Fruit fly (Drosophila melanogaster) whole organism, embryonic: ENCODE data around the gene CG43367.
A peak's percentile ranks its signal among the peaks of the same experiment; 100 is the strongest.

Experiments
- Abd-B ChIP-seq: fragments of 200-800 bp; sonication (Bioruptor generic); optimal IDR thresholded peaks from 2 replicates; lab custom pipeline; 2018; ENCODE audit warnings: missing biosample characterization, mild to moderate bottlenecking, missing genetic modification characterization, moderate library complexity
- CG11456 ChIP-seq: fragments of 200-800 bp; sonication (Bioruptor generic); IDR thresholded peaks from 3 replicates; pipeline ENCODE4 v1.3.6; 2022; ENCODE audit warnings: missing biosample characterization, missing genetic modification characterization
- CG14050 ChIP-seq: fragments of 200-800 bp; sonication (Bioruptor generic); IDR thresholded peaks from 3 replicates; pipeline ENCODE4 v1.3.6; 2022; ENCODE audit warnings: missing biosample characterization, missing genetic modification characterization
- CG14965 ChIP-seq: fragments of 200-800 bp; sonication (Bioruptor generic); optimal IDR thresholded peaks from 2 replicates; lab custom pipeline; 2016; ENCODE audit warnings: missing biosample characterization, missing genetic modification characterization, borderline replicate concordance
- CG15514 ChIP-seq: fragments of 200-800 bp; sonication (Bioruptor generic); optimal IDR thresholded peaks from 3 replicates; lab custom pipeline; 2017; ENCODE audit warnings: missing biosample characterization, missing genetic modification characterization, mild to moderate bottlenecking, moderate library complexity, missing genetic modification reagents
- CG17359 ChIP-seq: fragments of 200-800 bp; sonication (Bioruptor generic); optimal IDR thresholded peaks from 3 replicates; lab custom pipeline; 2018; ENCODE audit warnings: missing biosample characterization, mild to moderate bottlenecking, missing genetic modification characterization, moderate library complexity
- CG31224 ChIP-seq: fragments of 200-800 bp; sonication (Bioruptor generic); IDR thresholded peaks from 2 replicates; pipeline ENCODE4 v1.3.6; 2022; ENCODE audit warnings: missing biosample characterization, missing genetic modification characterization
- CG3838 ChIP-seq: fragments of 200-800 bp; sonication (Bioruptor generic); optimal IDR thresholded peaks from 3 replicates; lab custom pipeline; 2016; ENCODE audit warnings: missing biosample characterization, missing genetic modification characterization
- CG4360 ChIP-seq: fragments of 200-800 bp; sonication (Bioruptor generic); IDR thresholded peaks from 2 replicates; pipeline ENCODE4 v1.3.6; 2022; ENCODE audit warnings: missing biosample characterization, missing genetic modification characterization
- CG6272 ChIP-seq: fragments of 200-800 bp; sonication (Bioruptor generic); IDR thresholded peaks from 2 replicates; pipeline ENCODE4 v1.3.6; 2022; ENCODE audit warnings: missing biosample characterization, missing genetic modification characterization
- CG6813 ChIP-seq: fragments of 200-800 bp; sonication (Bioruptor generic); optimal IDR thresholded peaks from 2 replicates; lab custom pipeline; 2017; ENCODE audit warnings: missing biosample characterization, missing genetic modification characterization, mild to moderate bottlenecking, moderate library complexity, missing genetic modification reagents
- CG7987 ChIP-seq: fragments of 200-800 bp; sonication (Bioruptor generic); optimal IDR thresholded peaks from 2 replicates; lab custom pipeline; 2018; ENCODE audit warnings: missing biosample characterization, mild to moderate bottlenecking, missing genetic modification characterization, moderate library complexity
- CG9437 ChIP-seq: fragments of 200-800 bp; sonication (Bioruptor generic); optimal IDR thresholded peaks from 2 replicates; lab custom pipeline; 2018; ENCODE audit warnings: missing biosample characterization, mild to moderate bottlenecking, missing genetic modification characterization
- CG9727 ChIP-seq: fragments of 200-800 bp; sonication (Bioruptor generic); optimal IDR thresholded peaks from 3 replicates; lab custom pipeline; 2017; ENCODE audit warnings: missing biosample characterization, mild to moderate bottlenecking, missing genetic modification characterization
- Dad ChIP-seq: fragments of 200-800 bp; sonication (Bioruptor generic); optimal IDR thresholded peaks from 3 replicates; lab custom pipeline; 2016; ENCODE audit warnings: missing biosample characterization, missing genetic modification characterization
- Dp ChIP-seq: fragments of 200-800 bp; sonication (Bioruptor generic); optimal IDR thresholded peaks from 2 replicates; lab custom pipeline; 2018; ENCODE audit warnings: missing biosample characterization, mild to moderate bottlenecking, missing genetic modification characterization, moderate library complexity
- ERR ChIP-seq: fragments of 200-800 bp; sonication (Bioruptor generic); optimal IDR thresholded peaks from 2 replicates; lab custom pipeline; 2016; ENCODE audit warnings: missing biosample characterization, missing genetic modification characterization
- Jarid2 ChIP-seq: fragments of 200-800 bp; sonication (Bioruptor generic); optimal IDR thresholded peaks from 3 replicates; lab custom pipeline; 2017; ENCODE audit warnings: mild to moderate bottlenecking, missing biosample characterization, missing genetic modification reagents, missing genetic modification characterization
- MBD-R2 ChIP-seq: fragments of 200-800 bp; sonication (Bioruptor generic); IDR thresholded peaks from 2 replicates; pipeline ENCODE4 v1.3.6; 2022; ENCODE audit warnings: missing biosample characterization, missing genetic modification characterization
- Mes4 ChIP-seq: fragments of 200-800 bp; sonication (Bioruptor generic); optimal IDR thresholded peaks from 2 replicates; lab custom pipeline; 2016; ENCODE audit warnings: missing biosample characterization, missing genetic modification characterization
- Mrtf ChIP-seq: fragments of 200-800 bp; sonication (Bioruptor generic); IDR thresholded peaks from 3 replicates; pipeline ENCODE4 v1.3.6; 2022; ENCODE audit warnings: missing biosample characterization, missing genetic modification characterization
- Nf-YA ChIP-seq: fragments of 200-800 bp; sonication (Bioruptor generic); IDR thresholded peaks from 2 replicates; pipeline ENCODE4 v1.3.6; 2022; ENCODE audit warnings: missing biosample characterization, missing genetic modification characterization
- Nf-YB ChIP-seq: fragments of 200-800 bp; sonication (Bioruptor generic); optimal IDR thresholded peaks from 3 replicates; lab custom pipeline; 2019; ENCODE audit warnings: missing biosample characterization, mild to moderate bottlenecking, missing genetic modification characterization, moderate library complexity
- Optix ChIP-seq: fragments of 200-800 bp; sonication (Bioruptor generic); IDR thresholded peaks from 3 replicates; pipeline ENCODE4 v1.3.6; 2022; ENCODE audit warnings: missing biosample characterization, missing genetic modification characterization
- Poxn ChIP-seq: fragments of 200-800 bp; sonication (Bioruptor generic); IDR thresholded peaks from 2 replicates; pipeline ENCODE4 v1.3.6; 2022; ENCODE audit warnings: missing biosample characterization, missing genetic modification characterization
- Scr ChIP-seq: fragments of 200-800 bp; sonication (Bioruptor generic); IDR thresholded peaks from 2 replicates; pipeline ENCODE4 v1.3.6; 2022; ENCODE audit warnings: missing biosample characterization, missing genetic modification characterization; ENCODE audit not compliant: partially characterized antibody
- TFAM ChIP-seq: fragments of 200-800 bp; sonication (Bioruptor generic); optimal IDR thresholded peaks from 2 replicates; lab custom pipeline; 2017; ENCODE audit warnings: missing biosample characterization, missing genetic modification characterization, inconsistent platforms
- Trl ChIP-seq, 3 experiments: fragments of >200 bp in 2 of 3; fragments of 200-800 bp in 1 of 3; sonication (Bioruptor generic) in 1 of 3; optimal IDR thresholded peaks; 2 replicates in 1 of 3; 3 replicates in 2 of 3; lab custom pipeline; 2016 to 2017; ENCODE audit warnings: missing biosample characterization in 1 of 3, missing genetic modification characterization in 1 of 3
- Vsx1 ChIP-seq: fragments of 200-800 bp; sonication (Bioruptor generic); optimal IDR thresholded peaks from 2 replicates; lab custom pipeline; 2017; ENCODE audit warnings: missing biosample characterization, mild to moderate bottlenecking, missing genetic modification characterization, missing genetic modification reagents
- bab2 ChIP-seq: fragments of 200-800 bp; sonication (Bioruptor generic); optimal IDR thresholded peaks from 2 replicates; lab custom pipeline; 2016; ENCODE audit warnings: missing biosample characterization, missing genetic modification characterization
- cad ChIP-seq: fragments of >200 bp; optimal IDR thresholded peaks from 2 replicates; lab custom pipeline; 2017; ENCODE audit warnings: missing biosample characterization, missing genetic modification characterization
- cg ChIP-seq: fragments of 200-800 bp; sonication (Bioruptor generic); optimal IDR thresholded peaks from 3 replicates; lab custom pipeline; 2019; ENCODE audit warnings: missing biosample characterization, mild to moderate bottlenecking, missing genetic modification characterization, moderate library complexity
- chm ChIP-seq: fragments of 200-800 bp; sonication (Bioruptor generic); IDR thresholded peaks from 2 replicates; pipeline ENCODE4 v1.3.6; 2022; ENCODE audit warnings: missing biosample characterization, missing genetic modification characterization
- croc ChIP-seq: fragments of 200-800 bp; sonication (Bioruptor generic); conservative IDR thresholded peaks from 3 replicates; pipeline ENCODE4 v1.3.6; 2022; ENCODE audit warnings: missing biosample characterization, missing genetic modification characterization
- eve ChIP-seq, 2 experiments: fragments of >200 bp; optimal IDR thresholded peaks; 2 replicates each; lab custom pipeline; 2017; ENCODE audit warnings: missing biosample characterization in 2 of 2, missing genetic modification characterization in 2 of 2
- exex ChIP-seq: fragments of 200-800 bp; sonication (Bioruptor generic); optimal IDR thresholded peaks from 4 replicates; lab custom pipeline; 2018; ENCODE audit warnings: missing biosample characterization, mild to moderate bottlenecking, missing genetic modification characterization, moderate library complexity
- gcm ChIP-seq: fragments of 200-800 bp; sonication (Bioruptor generic); optimal IDR thresholded peaks from 2 replicates; lab custom pipeline; 2019; ENCODE audit warnings: missing biosample characterization, mild to moderate bottlenecking, missing genetic modification characterization, moderate library complexity
- hbn ChIP-seq: fragments of 200-800 bp; sonication (Bioruptor generic); IDR thresholded peaks from 2 replicates; pipeline ENCODE4 v1.3.6; 2022; ENCODE audit warnings: missing biosample characterization, missing genetic modification characterization; ENCODE audit not compliant: partially characterized antibody
- jing ChIP-seq: fragments of 200-800 bp; sonication (Bioruptor generic); optimal IDR thresholded peaks from 2 replicates; lab custom pipeline; 2018; ENCODE audit warnings: missing biosample characterization, mild to moderate bottlenecking, missing genetic modification characterization
- lilli ChIP-seq: fragments of 200-800 bp; sonication (Bioruptor generic); optimal IDR thresholded peaks from 3 replicates; lab custom pipeline; 2016; ENCODE audit warnings: missing biosample characterization, missing genetic modification characterization
- mam ChIP-seq: fragments of 200-800 bp; sonication (Bioruptor generic); optimal IDR thresholded peaks from 3 replicates; lab custom pipeline; 2016; ENCODE audit warnings: missing biosample characterization, missing genetic modification characterization
- onecut ChIP-seq: fragments of 200-800 bp; sonication (Bioruptor generic); IDR thresholded peaks from 2 replicates; pipeline ENCODE4 v1.3.6; 2022; ENCODE audit warnings: missing biosample characterization, missing genetic modification characterization
- sd ChIP-seq: fragments of 200-800 bp; sonication (Bioruptor generic); optimal IDR thresholded peaks from 3 replicates; lab custom pipeline; 2018; ENCODE audit warnings: missing biosample characterization, mild to moderate bottlenecking, missing genetic modification characterization, moderate library complexity
- sim ChIP-seq: fragments of 200-800 bp; sonication (Bioruptor generic); IDR thresholded peaks from 2 replicates; pipeline ENCODE4 v1.3.6; 2022; ENCODE audit warnings: missing biosample characterization, missing genetic modification characterization
- tna ChIP-seq: fragments of 200-800 bp; sonication (Bioruptor generic); IDR thresholded peaks from 2 replicates; pipeline ENCODE4 v1.3.6; 2022; ENCODE audit warnings: missing biosample characterization, missing genetic modification characterization; ENCODE audit not compliant: partially characterized antibody

Gene CG43367

DNA sequence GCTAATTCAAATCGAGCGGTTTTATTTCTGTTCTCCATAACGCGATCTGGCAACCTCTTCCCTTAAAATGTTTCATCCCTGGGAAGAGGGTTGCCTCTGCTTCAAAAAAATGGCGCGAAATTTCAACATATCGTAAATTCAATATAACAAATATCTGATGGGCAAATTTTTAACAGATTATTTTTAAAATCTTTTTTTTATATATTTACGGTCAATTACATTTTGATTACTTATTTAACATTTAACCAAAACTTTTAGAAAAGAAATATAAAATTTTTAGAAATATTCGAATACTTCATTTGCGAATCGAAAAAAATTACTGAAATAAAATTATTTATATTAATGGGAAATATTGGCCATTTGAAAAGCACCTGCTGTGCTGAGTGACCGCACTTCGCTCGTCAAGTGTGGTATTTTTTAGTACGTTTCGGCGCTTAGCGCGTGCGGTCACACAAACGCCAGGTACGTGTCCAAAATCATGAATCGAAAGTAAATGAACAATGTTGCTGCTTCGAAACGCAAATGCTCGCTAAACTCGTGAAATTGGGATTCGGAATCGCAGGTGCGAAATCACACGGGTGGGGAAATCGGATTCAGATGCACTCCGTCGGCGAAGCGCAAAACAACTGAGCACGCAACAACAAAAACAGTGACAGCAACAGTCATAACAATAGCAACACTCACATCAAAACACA, 23.7 kb upstream of the CG43367 start, which contains the start of gene Ero1L (continued):
- peak; percentile 26; the same call in 1 of the 2 replicates for TF ChIP-seq onecut (GFP tag; lab: Robert Waterston, UW)
- no peak for TF ChIP-seq ERR (GFP tag; lab: Kevin White, UChicago)
- TF ChIP-seq mam, result no peak
- TF ChIP-seq Dp (GFP tag; lab: Kevin White, UChicago), result peak; percentile 98
- TF ChIP-seq Nf-YB (GFP tag; lab: Kevin White, UChicago), result peak; percentile 9
- no peak for TF ChIP-seq Dad (GFP tag; lab: Kevin White, UChicago)
- no peak for TF ChIP-seq CG9437 (GFP tag; lab: Kevin White, UChicago)
- 0 out of 2 replicates have a peak, but pooled peaks have one; percentile 6 for TF ChIP-seq chm (GFP tag; lab: Robert Waterston, UW)
- no peak for TF ChIP-seq gcm (GFP tag; lab: Kevin White, UChicago)
- TF ChIP-seq sim (GFP tag; lab: Robert Waterston, UW), result no peak
- no peak for TF ChIP-seq Mes4 (GFP tag; lab: Kevin White, UChicago)
- no peak for TF ChIP-seq CG14965 (GFP tag; lab: Kevin White, UChicago)
- TF ChIP-seq Poxn, result no peak
- TF ChIP-seq Vsx1 (GFP tag; lab: Kevin White, UChicago), result no peak
- TF ChIP-seq cad (GFP tag; lab: Kevin White, UChicago), result no peak
- TF ChIP-seq CG9727 (GFP tag; lab: Kevin White, UChicago), result no peak
- no peak for TF ChIP-seq Trl (optimal IDR thresholded peaks at IDR 0.05; lab: Kevin White, UChicago)
- TF ChIP-seq Trl (GFP tag; optimal IDR thresholded peaks at IDR 0.05; lab: Kevin White, UChicago), result no peak
- no peak for TF ChIP-seq tna
- peak; percentile 64 for TF ChIP-seq MBD-R2 (GFP tag; lab: Robert Waterston, UW)
- no peak for TF ChIP-seq CG7987
- 0 out of 3 replicates have a peak, but pooled peaks have one; percentile 59 for TF ChIP-seq CG11456
- no peak for TF ChIP-seq Jarid2 (GFP tag; lab: Kevin White, UChicago)
- TF ChIP-seq bab2, result no peak
- TF ChIP-seq CG6813, result no peak
- no peak for TF ChIP-seq CG14050 (GFP tag; lab: Robert Waterston, UW)
- TF ChIP-seq CG4360 (GFP tag; lab: Robert Waterston, UW), result peak; percentile 65
- TF ChIP-seq jing (GFP tag; lab: Kevin White, UChicago), result no peak
- TF ChIP-seq lilli (GFP tag; lab: Kevin White, UChicago), result peak; percentile 34
- TF ChIP-seq CG6272 (GFP tag; lab: Robert Waterston, UW), result no peak
- peak; percentile 45 for TF ChIP-seq CG15514 (GFP tag; lab: Kevin White, UChicago)
- 0 out of 2 replicates have a peak, but pooled peaks have one; percentile 8 for TF ChIP-seq Nf-YA (GFP tag; lab: Robert Waterston, UW)
- TF ChIP-seq hbn, result no peak
- no peak for TF ChIP-seq CG31224
- TF ChIP-seq CG17359, result peak; percentile 29
- no peak for TF ChIP-seq Scr (GFP tag; lab: Robert Waterston, UW)
- TF ChIP-seq, all 482 proteins: peak for 136

DNA sequence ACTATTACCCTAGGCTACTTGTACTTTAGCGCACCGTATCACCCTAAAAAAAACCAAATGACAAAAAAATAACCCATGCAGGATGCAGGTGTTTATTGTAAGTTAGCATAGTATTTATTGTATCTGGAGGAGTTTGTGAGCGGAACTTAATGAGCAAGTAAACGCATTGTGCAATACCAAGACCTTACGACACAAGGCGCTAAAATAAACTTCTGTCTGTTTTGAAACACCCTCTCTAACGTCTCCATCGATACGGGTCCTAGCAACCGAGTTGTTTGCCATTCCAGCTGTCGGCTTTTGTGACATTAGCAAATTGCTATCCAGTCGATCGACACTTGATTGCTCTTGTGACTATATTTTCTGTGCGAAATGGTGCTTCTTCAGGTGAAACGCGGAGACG, 20.2 kb upstream of the CG43367 start, which contains the start of gene CG18675:
Gene CG18675, plus strand, starts transcription at position 301 of the 400 bp plus-strand sequence.
- TF ChIP-seq eve (GFP tag; optimal IDR thresholded peaks at IDR 0.05; lab: Kevin White, UChicago) (no peak), Mrtf (no peak), croc (no peak), exex (tag; lab: Kevin White, UChicago) (no peak), Abd-B (GFP tag; lab: Kevin White, UChicago) (no peak), Nf-YB (GFP tag; lab: Kevin White, UChicago) (no peak), Optix (GFP tag; lab: Robert Waterston, UW) (no peak), sd (tag; lab: Kevin White, UChicago) (no peak), CG3838 (GFP tag; lab: Kevin White, UChicago) (no peak), TFAM (GFP tag; lab: Kevin White, UChicago) (no peak), cg (GFP tag; lab: Kevin White, UChicago) (no peak)
